Worm (Caenorhabditis elegans) whole organism, late embryonic: ENCODE data around the gene rib-2.
"Not testable (repeated sequence)": the region's sequence is repeated elsewhere in the genome, so short reads cannot be mapped to it uniquely, and the experiment has no call there.

ENCODE experiments used
- C38D4.7 ChIP-seq: fragments of 200-800 bp; sonication (Bioruptor generic); optimal IDR thresholded peaks from 2 replicates; lab custom pipeline; 2018; ENCODE audit warnings: mild to moderate bottlenecking, missing genetic modification characterization, moderate library complexity, missing compliant biosample characterization
- F13H6.1 ChIP-seq: sonication (generic microtip); optimal IDR thresholded peaks from 2 replicates; lab custom pipeline; 2016; ENCODE audit warnings: missing genetic modification characterization, missing compliant biosample characterization
- T23F11.4 ChIP-seq: fragments of 200-800 bp; sonication (Bioruptor generic); optimal IDR thresholded peaks from 2 replicates; lab custom pipeline; 2018; ENCODE audit warnings: mild to moderate bottlenecking, missing genetic modification characterization, missing compliant biosample characterization
- Y22D7AL.16 ChIP-seq: sonication (generic microtip); optimal IDR thresholded peaks from 2 replicates; lab custom pipeline; 2016; ENCODE audit warnings: missing genetic modification characterization, missing compliant biosample characterization
- ahr-1 ChIP-seq: sonication (generic microtip); optimal IDR thresholded peaks from 2 replicates; lab custom pipeline; 2016; ENCODE audit warnings: missing genetic modification characterization, missing compliant biosample characterization
- ama-1 ChIP-seq: fragments of 150-350 bp; optimal IDR thresholded peaks from 2 replicates; lab custom pipeline; 2014
- ceh-14 ChIP-seq: sonication (generic microtip); optimal IDR thresholded peaks from 2 replicates; lab custom pipeline; 2016; ENCODE audit warnings: missing genotype, missing genetic modification characterization, missing compliant biosample characterization
- ceh-19 ChIP-seq: fragments of 200-800 bp; sonication (Bioruptor generic); optimal IDR thresholded peaks from 2 replicates; lab custom pipeline; 2018; ENCODE audit warnings: mild to moderate bottlenecking, missing genetic modification characterization, missing compliant biosample characterization
- ceh-22 ChIP-seq: sonication (generic microtip); optimal IDR thresholded peaks from 2 replicates; lab custom pipeline; 2017; ENCODE audit warnings: missing biosample characterization, missing genetic modification characterization
- ceh-24 ChIP-seq: sonication (generic microtip); optimal IDR thresholded peaks from 2 replicates; lab custom pipeline; 2016; ENCODE audit warnings: mild to moderate bottlenecking, missing genetic modification characterization, missing compliant biosample characterization
- ceh-34 ChIP-seq: sonication (generic microtip); optimal IDR thresholded peaks from 2 replicates; lab custom pipeline; 2016; ENCODE audit warnings: mild to moderate bottlenecking, missing genetic modification characterization, missing compliant biosample characterization
- ceh-6 ChIP-seq: fragments of 200-800 bp; sonication (Bioruptor generic); optimal IDR thresholded peaks from 2 replicates; lab custom pipeline; 2018; ENCODE audit warnings: mild to moderate bottlenecking, missing genetic modification characterization, missing compliant biosample characterization
- ceh-9 ChIP-seq: sonication (generic microtip); optimal IDR thresholded peaks from 2 replicates; lab custom pipeline; 2016; ENCODE audit warnings: mild to moderate bottlenecking, missing genetic modification characterization, inconsistent platforms, missing compliant biosample characterization
- dmd-4 ChIP-seq: sonication (generic microtip); optimal IDR thresholded peaks from 2 replicates; lab custom pipeline; 2016; ENCODE audit warnings: borderline replicate concordance, missing genetic modification characterization, missing compliant biosample characterization
- dve-1 ChIP-seq: sonication (generic microtip); optimal IDR thresholded peaks from 2 replicates; lab custom pipeline; 2017; ENCODE audit warnings: antibody characterized with exemption, mild to moderate bottlenecking, missing genetic modification characterization, missing compliant biosample characterization
- elt-2 ChIP-seq: sonication (generic microtip); optimal IDR thresholded peaks from 2 replicates; lab custom pipeline; 2016; ENCODE audit warnings: missing genetic modification reagents, missing genetic modification characterization, missing compliant biosample characterization
- ets-4 ChIP-seq: sonication (generic microtip); optimal IDR thresholded peaks from 2 replicates; lab custom pipeline; 2016; ENCODE audit warnings: missing genetic modification characterization, missing compliant biosample characterization
- eyg-1 ChIP-seq: sonication (generic microtip); optimal IDR thresholded peaks from 2 replicates; lab custom pipeline; 2016; ENCODE audit warnings: missing genotype, missing genetic modification characterization, missing compliant biosample characterization
- fkh-10 ChIP-seq: fragments of 150-350 bp; optimal IDR thresholded peaks from 2 replicates; lab custom pipeline; 2014; ENCODE audit warnings: missing biosample characterization, missing genetic modification reagents, missing genetic modification characterization
- fkh-6 ChIP-seq: sonication (generic microtip); optimal IDR thresholded peaks from 2 replicates; lab custom pipeline; 2016; ENCODE audit warnings: missing genetic modification characterization, missing compliant biosample characterization
- gmeb-2 ChIP-seq: sonication (generic microtip); optimal IDR thresholded peaks from 2 replicates; lab custom pipeline; 2016; ENCODE audit warnings: missing genetic modification characterization, inconsistent platforms, missing compliant biosample characterization
- hlh-8 ChIP-seq: sonication (generic microtip); optimal IDR thresholded peaks from 2 replicates; lab custom pipeline; 2016; ENCODE audit warnings: missing genotype, missing genetic modification characterization, missing compliant biosample characterization
- lim-6 ChIP-seq: sonication (generic microtip); optimal IDR thresholded peaks from 2 replicates; lab custom pipeline; 2016; ENCODE audit warnings: missing genetic modification characterization, missing compliant biosample characterization
- nfya-1 ChIP-seq: sonication (generic microtip); optimal IDR thresholded peaks from 2 replicates; lab custom pipeline; 2017; ENCODE audit warnings: missing genetic modification characterization, mild to moderate bottlenecking, missing compliant biosample characterization, antibody characterized with exemption, moderate library complexity
- nhr-11 ChIP-seq: fragments of 150-350 bp; optimal IDR thresholded peaks from 2 replicates; lab custom pipeline; 2014; ENCODE audit warnings: missing biosample characterization, missing genetic modification characterization
- nhr-232 ChIP-seq: sonication (generic microtip); optimal IDR thresholded peaks from 2 replicates; lab custom pipeline; 2016; ENCODE audit warnings: missing genetic modification characterization, missing compliant biosample characterization
- npax-4 ChIP-seq: sonication (generic microtip); optimal IDR thresholded peaks from 2 replicates; lab custom pipeline; 2016; ENCODE audit warnings: missing genetic modification characterization, missing compliant biosample characterization
- odd-2 ChIP-seq: sonication (generic microtip); optimal IDR thresholded peaks from 2 replicates; lab custom pipeline; 2017; ENCODE audit warnings: antibody characterized with exemption, mild to moderate bottlenecking, missing genetic modification characterization, missing compliant biosample characterization
- pag-3 ChIP-seq: sonication (generic microtip); optimal IDR thresholded peaks from 2 replicates; lab custom pipeline; 2016; ENCODE audit warnings: missing compliant biosample characterization, missing genetic modification characterization, borderline replicate concordance
- pha-2 ChIP-seq: sonication (generic microtip); optimal IDR thresholded peaks from 2 replicates; lab custom pipeline; 2017; ENCODE audit warnings: mild to moderate bottlenecking, missing genetic modification characterization, missing compliant biosample characterization
- pqm-1 ChIP-seq: sonication (generic microtip); optimal IDR thresholded peaks from 2 replicates; lab custom pipeline; 2016; ENCODE audit warnings: missing genetic modification characterization, missing compliant biosample characterization
- pros-1 ChIP-seq: fragments of 150-350 bp; optimal IDR thresholded peaks from 2 replicates; lab custom pipeline; 2014; ENCODE audit warnings: missing biosample characterization, missing genetic modification reagents, missing genetic modification characterization
- ref-2 ChIP-seq: sonication (generic microtip); optimal IDR thresholded peaks from 2 replicates; lab custom pipeline; 2016; ENCODE audit warnings: missing genetic modification characterization, missing compliant biosample characterization
- rnt-1 ChIP-seq: sonication (generic microtip); optimal IDR thresholded peaks from 2 replicates; lab custom pipeline; 2016; ENCODE audit warnings: missing genetic modification characterization, missing compliant biosample characterization
- sox-2 ChIP-seq: fragments of 200-800 bp; sonication (Bioruptor generic); IDR thresholded peaks from 2 replicates; pipeline ENCODE4 v1.3.6; 2022; ENCODE audit warnings: missing genetic modification reagents, missing genetic modification characterization, missing compliant biosample characterization
- tbx-7 ChIP-seq: sonication (generic microtip); optimal IDR thresholded peaks from 2 replicates; lab custom pipeline; 2016; ENCODE audit warnings: missing genotype, missing genetic modification characterization, missing compliant biosample characterization
- unc-55 ChIP-seq: sonication (generic microtip); optimal IDR thresholded peaks from 2 replicates; lab custom pipeline; 2017; ENCODE audit warnings: missing biosample characterization, missing genetic modification reagents, missing genetic modification characterization
- zip-5 ChIP-seq: sonication (generic microtip); optimal IDR thresholded peaks from 2 replicates; lab custom pipeline; 2016; ENCODE audit warnings: missing genetic modification characterization, missing compliant biosample characterization

Gene rib-2

DNA sequence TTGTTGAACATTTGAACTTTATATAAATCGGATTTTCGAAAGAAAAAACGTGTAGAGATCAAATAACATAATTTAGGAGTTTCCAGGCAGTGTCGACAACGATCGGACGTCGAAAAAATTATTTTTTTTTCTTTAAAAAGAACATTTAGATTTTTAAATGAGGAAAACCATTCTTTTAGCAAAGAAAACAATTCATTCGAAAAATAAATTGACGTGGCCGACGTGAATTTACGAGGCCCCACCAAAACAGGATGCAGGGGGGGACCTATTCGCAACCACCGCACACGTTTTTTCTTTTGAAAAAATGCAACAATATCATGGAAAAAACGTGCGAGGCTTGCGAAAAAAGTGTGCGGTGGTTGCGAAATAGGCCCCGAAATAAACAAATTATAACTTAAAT is 7.4 kb downstream of the rib-2 start, which contains the start of gene enu-3.6:
TSS of gene enu-3.6 (plus strand) at position 392 of the 400 bp plus-strand sequence.
- not testable (repeated sequence) for TF ChIP-seq elt-2, ceh-14, ceh-9 (tag; lab: Kevin White, UChicago)

DNA sequence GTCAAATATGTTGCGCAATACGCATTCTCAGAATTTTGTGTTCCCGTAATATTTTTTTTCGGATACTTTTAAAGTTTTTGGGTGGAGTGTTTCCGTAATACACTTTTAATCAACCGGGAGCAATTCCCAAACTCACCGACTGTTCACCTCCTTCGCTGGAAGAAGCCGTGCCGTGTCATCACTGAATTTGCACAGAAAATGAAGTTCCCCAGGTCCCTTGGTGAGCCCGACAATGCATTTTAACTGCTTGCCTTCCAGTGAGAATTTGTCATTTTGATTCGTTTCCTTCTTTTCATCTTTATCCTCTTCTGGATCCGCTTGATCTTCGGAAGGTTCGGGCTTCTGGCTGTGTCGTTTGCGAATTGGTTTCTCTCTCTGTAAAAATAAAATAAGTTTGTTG is 11.8 kb downstream of the rib-2 start:
- TF ChIP-seq sox-2 (GFP tag; lab: Robert Waterston, UW) (no peak), fkh-10 (GFP tag; lab: Kevin White, UChicago) (no peak), eyg-1 (no peak), C38D4.7 (GFP tag; lab: Kevin White, UChicago) (no peak), hlh-8 (tag; lab: Kevin White, UChicago) (no peak), nfya-1 (tag; lab: Kevin White, UChicago) (no peak), ceh-22 (tag; lab: Kevin White, UChicago) (no peak), Y22D7AL.16 (tag; lab: Kevin White, UChicago) (no peak), fkh-6 (tag; lab: Kevin White, UChicago) (no peak), rnt-1 (tag; lab: Kevin White, UChicago) (no peak), ceh-19 (GFP tag; lab: Kevin White, UChicago) (no peak), ceh-6 (GFP tag; lab: Kevin White, UChicago) (no peak)

DNA sequence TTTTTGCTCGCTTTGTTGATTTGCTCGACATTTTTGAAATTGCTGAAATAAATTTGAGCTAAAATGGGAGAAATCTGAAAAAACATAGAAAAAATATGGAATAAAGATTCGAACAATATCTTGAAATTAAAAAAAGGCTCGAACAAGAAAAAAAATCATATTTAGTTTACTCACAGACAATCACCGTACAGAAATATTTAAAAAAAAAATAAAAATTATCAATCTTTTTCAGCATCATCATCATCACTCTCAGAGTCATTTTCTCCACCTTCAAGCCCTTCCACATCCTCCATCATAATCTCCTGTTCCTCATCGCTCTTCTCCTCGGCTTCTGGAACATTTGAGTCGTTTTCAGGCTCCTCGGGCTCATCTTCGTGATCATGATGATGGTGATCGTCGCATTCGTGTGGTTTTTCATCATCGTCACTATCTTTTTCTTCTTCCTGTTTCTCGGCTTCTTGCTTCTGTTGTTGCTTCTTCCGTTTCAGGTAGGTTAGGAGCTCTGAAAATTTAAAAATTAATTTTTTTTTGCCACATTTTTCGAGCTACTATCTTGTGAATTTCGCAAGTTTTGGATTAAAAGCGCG is 13.0 kb downstream of the rib-2 start, which contains the start of gene hpl-2:
TSS of gene hpl-2 (minus strand) at position 51 of the 587 bp plus-strand sequence.
- TF ChIP-seq hlh-8 (tag; lab: Kevin White, UChicago) (no peak), eyg-1 (no peak), T23F11.4 (GFP tag; lab: Kevin White, UChicago) (no peak), dve-1 (tag; lab: Kevin White, UChicago) (no peak), fkh-6 (tag; lab: Kevin White, UChicago) (no peak), pros-1 (tag; lab: Kevin White, UChicago) (no peak), ets-4 (tag; lab: Kevin White, UChicago) (no peak), ceh-9 (tag; lab: Kevin White, UChicago) (no peak), pag-3 (tag; lab: Kevin White, UChicago) (no peak), gmeb-2 (tag; lab: Kevin White, UChicago) (no peak), zip-5 (tag; lab: Kevin White, UChicago) (no peak), nhr-232 (tag; lab: Kevin White, UChicago) (no peak)

DNA sequence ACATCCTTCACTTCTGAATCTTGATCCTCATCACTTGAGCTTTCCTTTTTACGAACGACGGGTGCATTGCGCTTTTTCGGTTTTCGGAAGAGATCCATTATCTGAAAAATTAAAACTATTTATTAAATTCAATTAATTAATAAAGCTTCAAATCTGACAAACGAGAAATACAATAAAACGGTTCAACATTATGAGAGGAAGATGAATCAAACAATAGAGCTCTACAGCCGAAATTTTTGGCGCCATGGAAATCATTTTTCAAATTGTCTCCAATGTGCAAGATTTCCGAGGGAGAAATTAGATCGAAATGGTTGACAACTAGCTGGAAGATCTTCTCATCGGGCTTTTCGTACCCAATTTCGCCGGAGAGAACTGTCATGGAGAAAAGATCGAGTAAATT is 14.9 kb downstream of the rib-2 start, which contains the start of gene rnf-113:
TSS of gene rnf-113 (minus strand) at position 101 of the 400 bp plus-strand sequence.
- TF ChIP-seq tbx-7 (no peak), ceh-34 (tag; lab: Kevin White, UChicago) (no peak), ets-4 (tag; lab: Kevin White, UChicago) (no peak), pag-3 (tag; lab: Kevin White, UChicago) (no peak), ahr-1 (no peak), odd-2 (tag; lab: Kevin White, UChicago) (no peak), ceh-9 (tag; lab: Kevin White, UChicago) (no peak)

DNA sequence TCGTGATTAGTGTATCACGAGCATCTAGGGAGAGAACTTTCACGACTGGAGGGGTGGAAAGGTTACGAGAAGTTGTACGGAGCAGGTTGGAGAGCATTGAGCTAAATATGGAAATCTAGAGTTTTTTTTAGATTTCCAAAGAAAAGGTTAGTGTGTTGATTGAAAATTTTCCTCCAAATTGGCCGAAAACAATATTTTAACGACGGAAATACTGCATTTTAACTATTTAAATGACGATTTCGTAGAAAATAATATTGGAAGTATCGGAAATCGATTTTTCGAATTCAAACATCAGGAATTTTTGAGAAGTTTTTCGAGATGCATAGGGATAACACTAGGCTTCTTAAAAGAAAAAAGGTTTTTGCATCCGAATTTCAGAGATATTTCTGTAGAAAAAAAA is 15.8 kb downstream of the rib-2 start, which contains the start of gene K01G5.10:
TSS of gene K01G5.10 (minus strand) at position 101 of the 400 bp plus-strand sequence.
- TF ChIP-seq npax-4 (tag; lab: Kevin White, UChicago) (no peak), lim-6 (tag; lab: Kevin White, UChicago) (no peak), ama-1 (lab: Kevin White, UChicago) (no peak), nhr-232 (tag; lab: Kevin White, UChicago) (no peak), pqm-1 (tag; lab: Kevin White, UChicago) (no peak), pha-2 (tag; lab: Kevin White, UChicago) (no peak), pros-1 (tag; lab: Kevin White, UChicago) (no peak), eyg-1 (no peak), ref-2 (tag; lab: Kevin White, UChicago) (no peak), T23F11.4 (GFP tag; lab: Kevin White, UChicago) (no peak), ceh-24 (tag; lab: Kevin White, UChicago) (no peak), pag-3 (tag; lab: Kevin White, UChicago) (no peak), unc-55 (no peak), dmd-4 (tag; lab: Kevin White, UChicago) (no peak), nhr-11 (tag; lab: Kevin White, UChicago) (no peak), odd-2 (tag; lab: Kevin White, UChicago) (no peak), F13H6.1 (tag; lab: Kevin White, UChicago) (no peak)
